Worm (Caenorhabditis elegans) whole organism, mixed stage, embryonic: ENCODE results near the gene W05H9.2.

Experiments
- ces-1 ChIP-seq: fragments of 150-350 bp; optimal IDR thresholded peaks from 2 replicates; lab custom pipeline; 2014; ENCODE audit warnings: missing biosample characterization, missing genetic modification reagents, missing genetic modification characterization
- cnd-1 ChIP-seq: fragments of 200-800 bp; sonication (Bioruptor generic); optimal IDR thresholded peaks from 2 replicates; lab custom pipeline; 2018; ENCODE audit warnings: mild to moderate bottlenecking, missing genetic modification characterization, missing compliant biosample characterization
- elt-3 ChIP-seq: fragments of 150-350 bp; optimal IDR thresholded peaks from 2 replicates; lab custom pipeline; 2014; ENCODE audit warnings: missing biosample characterization, missing genetic modification characterization
- lsy-2 ChIP-seq: fragments of 150-350 bp; optimal IDR thresholded peaks from 2 replicates; lab custom pipeline; 2014; ENCODE audit warnings: missing biosample characterization, missing genetic modification characterization
- mep-1 ChIP-seq: fragments of 150-350 bp; optimal IDR thresholded peaks from 2 replicates; lab custom pipeline; 2017; ENCODE audit warnings: missing biosample characterization, missing genetic modification reagents, missing genetic modification characterization, inconsistent platforms
- nhr-12 ChIP-seq: fragments of 150-350 bp; optimal IDR thresholded peaks from 2 replicates; lab custom pipeline; 2014; ENCODE audit warnings: missing biosample characterization, missing genetic modification characterization
- nhr-76 ChIP-seq: sonication (generic microtip); optimal IDR thresholded peaks from 2 replicates; lab custom pipeline; 2017; ENCODE audit warnings: missing biosample characterization, missing genetic modification characterization
- snpc-4 ChIP-seq: fragments of 150-350 bp; optimal IDR thresholded peaks from 2 replicates; lab custom pipeline; 2014; ENCODE audit warnings: missing biosample characterization, missing genetic modification characterization
- ztf-11 ChIP-seq: fragments of 150-350 bp; optimal IDR thresholded peaks from 2 replicates; lab custom pipeline; 2014; ENCODE audit warnings: missing biosample characterization, missing genetic modification characterization

DNA sequence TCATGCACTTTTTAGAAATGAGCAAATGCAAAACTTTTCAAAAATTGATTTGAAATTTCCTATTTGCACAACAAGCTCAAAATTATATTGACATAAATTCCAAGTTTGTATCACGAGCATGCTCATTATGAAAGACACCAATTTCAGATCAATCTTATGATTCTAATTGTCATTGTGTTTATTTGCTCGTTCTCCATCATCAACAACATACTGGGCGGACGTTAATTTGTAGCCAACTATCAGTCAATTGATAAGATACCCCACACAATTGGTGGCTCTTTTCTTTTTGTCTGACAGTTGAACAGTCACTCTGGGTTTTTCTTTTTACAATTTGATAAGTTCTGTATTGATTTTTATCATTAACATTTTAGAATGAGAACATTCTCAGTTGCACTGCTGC lies 4.9 kb downstream of the W05H9.2 start, which contains the start of gene lro-1:
- no peak for TF ChIP-seq mep-1 (tag; lab: Kevin White, UChicago)
- TF ChIP-seq snpc-4, result no peak
- no peak for TF ChIP-seq ztf-11 (tag; lab: Kevin White, UChicago)
- no peak for TF ChIP-seq nhr-76 (tag; lab: Kevin White, UChicago)
- no peak for TF ChIP-seq ces-1 (GFP tag; lab: Kevin White, UChicago)
- TF ChIP-seq lsy-2 (tag; lab: Kevin White, UChicago), result no peak
- no peak for TF ChIP-seq nhr-12 (tag; lab: Kevin White, UChicago)
- no peak for TF ChIP-seq cnd-1
- no peak for TF ChIP-seq elt-3 (tag; lab: Kevin White, UChicago)
